Fruit fly (Drosophila melanogaster) whole organism: Measurements from ENCODE around the gene D1.

Source experiments
- Dll ChIP-seq: fragments of >200 bp; optimal IDR thresholded peaks from 2 replicates; lab custom pipeline; 2017
- pan ChIP-seq: fragments of >200 bp; optimal IDR thresholded peaks from 2 replicates; lab custom pipeline; 2017
- psq ChIP-seq: fragments of >200 bp; optimal IDR thresholded peaks from 2 replicates; lab custom pipeline; 2017
- usp ChIP-seq: fragments of >200 bp; optimal IDR thresholded peaks from 2 replicates; lab custom pipeline; 2017; ENCODE audit warnings: missing biosample characterization, missing genetic modification characterization, mixed read lengths

- TF ChIP-seq usp (GFP tag; lab: Kevin White, UChicago) (no peak), pan (lab: Kevin White, UChicago) (no peak), Dll (lab: Kevin White, UChicago) (no peak), psq (lab: Kevin White, UChicago) (no peak)
Observed at dm6 chr3R:9266765-9267164, 26.3 kb upstream of the D1 start, which contains the start of the genes TrpRS and Vps16A.
